Worm (Caenorhabditis elegans): ENCODE measurements around the gene cutl-23.

The cutl-23 gene

DNA sequence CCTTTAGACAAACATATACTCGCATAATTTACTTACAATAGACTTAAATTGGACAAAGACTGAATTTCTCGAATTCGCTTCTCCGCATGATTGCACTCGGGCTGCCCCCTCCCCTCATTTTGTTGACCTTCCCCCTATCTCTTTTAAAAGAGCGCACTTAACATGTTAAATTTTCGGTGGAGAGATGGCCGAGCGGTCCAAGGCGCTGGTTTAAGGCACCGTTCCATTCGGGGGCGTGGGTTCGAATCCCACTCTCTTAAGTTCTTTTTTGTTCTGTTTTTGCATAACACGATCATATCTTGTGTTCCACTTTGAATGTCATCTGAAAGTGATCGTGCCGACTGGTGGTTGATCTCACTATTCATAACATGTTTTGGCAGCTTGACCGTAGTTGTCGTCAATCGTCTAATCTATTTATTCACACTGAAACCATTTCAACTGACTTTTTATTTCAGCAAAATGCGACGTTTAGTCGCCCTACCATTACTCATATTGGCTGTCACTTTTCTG is at the start of gene cutl-23 (continued):
- TF ChIP-seq repo-1 (tag; optimal IDR thresholded peaks at IDR 0.05) (no peak), ama-1 (optimal IDR thresholded peaks at IDR 0.05) (no peak), ama-1 (GFP tag; optimal IDR thresholded peaks at IDR 0.05) (peak; percentile 61 to 74), madf-8 (GFP tag; conservative IDR thresholded peaks at IDR 0.05) (no peak), rec-8 (tag; optimal IDR thresholded peaks at IDR 0.05) (peak; percentile 55 to 71), Y95B8A.8 (GFP tag; IDR thresholded peaks at IDR 0.05) (no peak), attf-6 (GFP tag; IDR thresholded peaks at IDR 0.05) (no peak), dpl-1 (GFP tag; optimal IDR thresholded peaks at IDR 0.05) (no peak), ccch-3 (GFP tag; optimal IDR thresholded peaks at IDR 0.05) (no peak), dpff-1 (tag; optimal IDR thresholded peaks at IDR 0.05) (no peak), tbx-9 (tag; optimal IDR thresholded peaks at IDR 0.05; ENCODE audit: borderline replicate concordance) (no peak), snpc-1.1 (tag; optimal IDR thresholded peaks at IDR 0.05; ENCODE audit: insufficient read depth) (no peak), ztf-6 (GFP tag; IDR thresholded peaks at IDR 0.05) (no peak), nhr-179 (tag; optimal IDR thresholded peaks at IDR 0.05) (peak; percentile 20), F23B12.7 (tag; optimal IDR thresholded peaks at IDR 0.05; ENCODE audit: insufficient read depth) (peak; percentile 18), lag-1 (GFP tag; IDR thresholded peaks at IDR 0.05) (no peak), zfh-2 (GFP tag; conservative IDR thresholded peaks at IDR 0.05) (peak; percentile 37; the same call in 1 of the 2 replicates), egrh-3 (GFP tag; IDR thresholded peaks at IDR 0.05) (peak; percentile 47; the same call in 1 of the 2 replicates), ceh-40 (GFP tag; IDR thresholded peaks at IDR 0.05) (no peak), ZK185.1 (tag; optimal IDR thresholded peaks at IDR 0.05; ENCODE audit: poor library complexity, severe bottlenecking) (peak; percentile 64), hrde-1 (tag; optimal IDR thresholded peaks at IDR 0.05; ENCODE audit: borderline replicate concordance) (peak; percentile 42), nhr-80 (tag; optimal IDR thresholded peaks at IDR 0.05) (no peak), nhr-27 (tag; optimal IDR thresholded peaks at IDR 0.05) (no peak), madf-6 (GFP tag; IDR thresholded peaks at IDR 0.05) (0 out of 2 replicates have a peak, but pooled peaks have one; percentile 27), sea-2 (GFP tag; IDR thresholded peaks at IDR 0.05) (no peak), ztf-18 (tag; optimal IDR thresholded peaks at IDR 0.05) (peak; percentile 77), ceh-27 (GFP tag; optimal IDR thresholded peaks at IDR 0.05) (peak; percentile 13), egl-18 (GFP tag; IDR thresholded peaks at IDR 0.05) (no peak), lin-26 (GFP tag; IDR thresholded peaks at IDR 0.05) (peak; percentile 90), nfya-2 (GFP tag; IDR thresholded peaks at IDR 0.05) (no peak), attf-3 (GFP tag; conservative IDR thresholded peaks at IDR 0.05) (0 out of 2 replicates have a peak, but pooled peaks have one; percentile 41), ztf-22 (GFP tag; optimal IDR thresholded peaks at IDR 0.05) (no peak), hmg-1.2 (GFP tag; IDR thresholded peaks at IDR 0.05) (peak; percentile 67), T07F8.4 (tag; optimal IDR thresholded peaks at IDR 0.05) (peak; percentile 59), ceh-91 (GFP tag; IDR thresholded peaks at IDR 0.05) (no peak), C17E4.6 (GFP tag; IDR thresholded peaks at IDR 0.05) (no peak), T26A5.8 (tag; optimal IDR thresholded peaks at IDR 0.05) (no peak), B0261.1 (tag; optimal IDR thresholded peaks at IDR 0.05) (peak; percentile 87), unc-130 (GFP tag; optimal IDR thresholded peaks at IDR 0.05) (peak; percentile 34), hlh-12 (tag; optimal IDR thresholded peaks at IDR 0.05) (peak; percentile 26), ceh-58 (GFP tag; IDR thresholded peaks at IDR 0.05) (no peak), mxl-1 (tag; optimal IDR thresholded peaks at IDR 0.05) (peak; percentile 41), aptf-2 (GFP tag; conservative IDR thresholded peaks at IDR 0.05) (no peak), nfya-1 (tag; optimal IDR thresholded peaks at IDR 0.05; ENCODE audit: borderline replicate concordance, insufficient read depth) (no peak), F39B2.1 (GFP tag; IDR thresholded peaks at IDR 0.05) (0 out of 2 replicates have a peak, but pooled peaks have one; percentile 39), madf-10 (tag; optimal IDR thresholded peaks at IDR 0.05) (peak; percentile 50)
